Fruit fly (Drosophila melanogaster) whole organism, embryonic: ENCODE data around the gene CG14664.

ENCODE experiments used
- Aef1 ChIP-seq: fragments of 200-800 bp; sonication (Bioruptor generic); IDR thresholded peaks from 3 replicates; pipeline ENCODE4 v1.3.6; 2022; ENCODE audit warnings: missing biosample characterization, missing genetic modification characterization
- Bteb2 ChIP-seq: fragments of 200-800 bp; sonication (Bioruptor generic); optimal IDR thresholded peaks from 2 replicates; lab custom pipeline; 2016; ENCODE audit warnings: missing biosample characterization, missing genetic modification characterization
- CG11093 ChIP-seq: fragments of 200-800 bp; sonication (Bioruptor generic); IDR thresholded peaks from 3 replicates; pipeline ENCODE4 v1.3.6; 2022; ENCODE audit warnings: missing biosample characterization, missing genetic modification characterization
- CG1233 ChIP-seq: fragments of 200-800 bp; sonication (Bioruptor generic); optimal IDR thresholded peaks from 4 replicates; lab custom pipeline; 2018; ENCODE audit warnings: missing biosample characterization, mild to moderate bottlenecking, missing genetic modification characterization
- CG12659 ChIP-seq: fragments of 200-800 bp; sonication (Bioruptor generic); optimal IDR thresholded peaks from 3 replicates; lab custom pipeline; 2017; ENCODE audit warnings: mild to moderate bottlenecking, missing biosample characterization, missing genetic modification reagents, missing genetic modification characterization
- CG13296 ChIP-seq: fragments of 200-800 bp; sonication (Bioruptor generic); optimal IDR thresholded peaks from 3 replicates; lab custom pipeline; 2018; ENCODE audit warnings: missing biosample characterization, mild to moderate bottlenecking, missing genetic modification characterization
- CG14441 ChIP-seq: fragments of 200-800 bp; sonication (Bioruptor generic); IDR thresholded peaks from 2 replicates; pipeline ENCODE4 v1.3.6; 2022; ENCODE audit warnings: missing biosample characterization, missing genetic modification characterization
- CG1602 ChIP-seq: fragments of 200-800 bp; sonication (Bioruptor generic); optimal IDR thresholded peaks from 3 replicates; lab custom pipeline; 2016; ENCODE audit warnings: missing biosample characterization, missing genetic modification characterization
- CG18476 ChIP-seq: fragments of 200-800 bp; sonication (Bioruptor generic); optimal IDR thresholded peaks from 2 replicates; lab custom pipeline; 2016; ENCODE audit warnings: missing biosample characterization, mild to moderate bottlenecking, missing genetic modification characterization
- CG2712 ChIP-seq: fragments of 200-800 bp; optimal IDR thresholded peaks from 3 replicates; lab custom pipeline; 2019; ENCODE audit warnings: missing biosample characterization, mild to moderate bottlenecking, missing genetic modification characterization, moderate library complexity
- CG32772 ChIP-seq: fragments of 200-800 bp; sonication (Bioruptor generic); IDR thresholded peaks from 2 replicates; pipeline ENCODE4 v1.3.6; 2022; ENCODE audit warnings: missing biosample characterization, missing genetic modification characterization
- CG4617 ChIP-seq: fragments of 200-800 bp; sonication (Bioruptor generic); optimal IDR thresholded peaks from 3 replicates; lab custom pipeline; 2016; ENCODE audit warnings: missing biosample characterization, missing genetic modification characterization, borderline replicate concordance
- CG4730 ChIP-seq: fragments of 200-800 bp; sonication (Bioruptor generic); IDR thresholded peaks from 2 replicates; pipeline ENCODE4 v1.3.6; 2022; ENCODE audit warnings: missing biosample characterization, missing genetic modification characterization
- CG7745 ChIP-seq: fragments of 200-800 bp; sonication (Bioruptor generic); optimal IDR thresholded peaks from 2 replicates; lab custom pipeline; 2018; ENCODE audit warnings: missing biosample characterization, mild to moderate bottlenecking, missing genetic modification characterization, moderate library complexity
- CG8290 ChIP-seq, 3 experiments: fragments of 200-800 bp; sonication (Bioruptor generic); optimal IDR thresholded peaks; 2 replicates each; lab custom pipeline; 2016 to 2019; ENCODE audit warnings: missing biosample characterization in 3 of 3, missing genetic modification characterization in 3 of 3, mild to moderate bottlenecking in 2 of 3, moderate library complexity in 1 of 3
- Dip2 ChIP-seq: fragments of 200-800 bp; sonication (Bioruptor generic); IDR thresholded peaks from 2 replicates; pipeline ENCODE4 v1.3.6; 2022; ENCODE audit warnings: missing biosample characterization, missing genetic modification characterization
- Dp ChIP-seq: fragments of 200-800 bp; sonication (Bioruptor generic); optimal IDR thresholded peaks from 2 replicates; lab custom pipeline; 2018; ENCODE audit warnings: missing biosample characterization, mild to moderate bottlenecking, missing genetic modification characterization, moderate library complexity
- Eip74EF ChIP-seq, 2 experiments: fragments of 200-800 bp in 1 of 2; fragments of >200 bp in 1 of 2; sonication (Bioruptor generic) in 1 of 2; optimal IDR thresholded peaks; 2 replicates each; lab custom pipeline; 2017 to 2019; ENCODE audit warnings: missing biosample characterization in 2 of 2, missing genetic modification characterization in 2 of 2, mild to moderate bottlenecking in 1 of 2, moderate library complexity in 1 of 2
- H15 ChIP-seq: fragments of 200-800 bp; sonication (Bioruptor generic); IDR thresholded peaks from 3 replicates; pipeline ENCODE4 v1.3.6; 2022; ENCODE audit warnings: missing biosample characterization, missing genetic modification characterization
- Hey ChIP-seq: fragments of 200-800 bp; sonication (Bioruptor generic); optimal IDR thresholded peaks from 3 replicates; lab custom pipeline; 2018; ENCODE audit warnings: missing biosample characterization, mild to moderate bottlenecking, missing genetic modification characterization
- Hmr ChIP-seq: fragments of 200-800 bp; sonication (Bioruptor generic); optimal IDR thresholded peaks from 3 replicates; lab custom pipeline; 2017; ENCODE audit warnings: mild to moderate bottlenecking, missing biosample characterization, missing genetic modification reagents, missing genetic modification characterization
- MESR4 ChIP-seq: fragments of 200-800 bp; sonication (Bioruptor generic); optimal IDR thresholded peaks from 2 replicates; lab custom pipeline; 2018; ENCODE audit warnings: missing biosample characterization, mild to moderate bottlenecking, missing genetic modification characterization, moderate library complexity
- Max ChIP-seq: fragments of 200-800 bp; sonication (Bioruptor generic); optimal IDR thresholded peaks from 2 replicates; lab custom pipeline; 2016; ENCODE audit warnings: missing biosample characterization, mild to moderate bottlenecking, missing genetic modification characterization
- Meics ChIP-seq: fragments of 200-800 bp; sonication (Bioruptor generic); optimal IDR thresholded peaks from 2 replicates; lab custom pipeline; 2017; ENCODE audit warnings: missing biosample characterization, mild to moderate bottlenecking, missing genetic modification characterization
- PHDP ChIP-seq: fragments of 200-800 bp; sonication (Bioruptor generic); optimal IDR thresholded peaks from 3 replicates; lab custom pipeline; 2018; ENCODE audit warnings: missing biosample characterization, mild to moderate bottlenecking, missing genetic modification characterization, moderate library complexity
- Ravus ChIP-seq: fragments of 200-800 bp; sonication (Bioruptor generic); IDR thresholded peaks from 2 replicates; pipeline ENCODE4 v1.3.6; 2022; ENCODE audit warnings: missing biosample characterization, missing genetic modification characterization
- Scr ChIP-seq: fragments of 200-800 bp; sonication (Bioruptor generic); IDR thresholded peaks from 2 replicates; pipeline ENCODE4 v1.3.6; 2022; ENCODE audit warnings: missing biosample characterization, missing genetic modification characterization; ENCODE audit not compliant: partially characterized antibody
- Ssrp ChIP-seq: fragments of 200-800 bp; sonication (Bioruptor generic); optimal IDR thresholded peaks from 2 replicates; lab custom pipeline; 2018; ENCODE audit warnings: missing biosample characterization, mild to moderate bottlenecking, missing genetic modification characterization, moderate library complexity
- Tbp ChIP-seq: fragments of >200 bp; optimal IDR thresholded peaks from 2 replicates; lab custom pipeline; 2018; ENCODE audit warnings: missing biosample characterization, missing genetic modification characterization
- ab ChIP-seq: fragments of 200-800 bp; sonication (Bioruptor generic); optimal IDR thresholded peaks from 2 replicates; lab custom pipeline; 2016; ENCODE audit warnings: missing biosample characterization, missing genetic modification characterization
- ato ChIP-seq: fragments of 200-800 bp; sonication (Bioruptor generic); IDR thresholded peaks from 2 replicates; pipeline ENCODE4 v1.3.6; 2022; ENCODE audit warnings: missing biosample characterization, missing genetic modification characterization; ENCODE audit not compliant: partially characterized antibody
- exex ChIP-seq: fragments of 200-800 bp; sonication (Bioruptor generic); optimal IDR thresholded peaks from 4 replicates; lab custom pipeline; 2018; ENCODE audit warnings: missing biosample characterization, mild to moderate bottlenecking, missing genetic modification characterization, moderate library complexity
- ftz-f1 ChIP-seq: fragments of 200-800 bp; sonication (Bioruptor generic); optimal IDR thresholded peaks from 2 replicates; lab custom pipeline; 2016; ENCODE audit warnings: missing biosample characterization, missing genetic modification characterization
- kah ChIP-seq: fragments of 200-800 bp; sonication (Bioruptor generic); optimal IDR thresholded peaks from 2 replicates; lab custom pipeline; 2018; ENCODE audit warnings: missing biosample characterization, mild to moderate bottlenecking, missing genetic modification characterization
- ken ChIP-seq: fragments of 200-800 bp; sonication (Bioruptor generic); IDR thresholded peaks from 3 replicates; pipeline ENCODE4 v1.3.6; 2022; ENCODE audit warnings: missing biosample characterization, missing genetic modification characterization
- kni ChIP-seq: fragments of 200-800 bp; sonication (Bioruptor generic); optimal IDR thresholded peaks from 3 replicates; lab custom pipeline; 2017; ENCODE audit warnings: mild to moderate bottlenecking, missing biosample characterization, missing genetic modification reagents, missing genetic modification characterization
- lmd ChIP-seq: fragments of 200-800 bp; sonication (Bioruptor generic); IDR thresholded peaks from 2 replicates; pipeline ENCODE4 v1.3.6; 2022; ENCODE audit warnings: missing biosample characterization, missing genetic modification characterization
- nom ChIP-seq: fragments of 200-800 bp; sonication (Bioruptor generic); optimal IDR thresholded peaks from 2 replicates; lab custom pipeline; 2017; ENCODE audit warnings: missing biosample characterization, missing genetic modification characterization, mild to moderate bottlenecking, moderate library complexity, missing genetic modification reagents
- oc ChIP-seq: fragments of 200-800 bp; sonication (Bioruptor generic); optimal IDR thresholded peaks from 2 replicates; lab custom pipeline; 2018; ENCODE audit warnings: missing biosample characterization, mild to moderate bottlenecking, missing genetic modification characterization, moderate library complexity
- pros ChIP-seq: fragments of 200-800 bp; sonication (Bioruptor generic); optimal IDR thresholded peaks from 3 replicates; lab custom pipeline; 2019; ENCODE audit warnings: missing biosample characterization, mild to moderate bottlenecking, missing genetic modification characterization, moderate library complexity
- sqz ChIP-seq: fragments of 200-800 bp; sonication (Bioruptor generic); optimal IDR thresholded peaks from 3 replicates; lab custom pipeline; 2018; ENCODE audit warnings: missing biosample characterization, mild to moderate bottlenecking, missing genetic modification characterization
- ssp ChIP-seq: fragments of 200-800 bp; sonication (Bioruptor generic); IDR thresholded peaks from 2 replicates; pipeline ENCODE4 v1.3.6; 2022; ENCODE audit warnings: missing biosample characterization, missing genetic modification characterization
- yki ChIP-seq: fragments of >200 bp; optimal IDR thresholded peaks from 3 replicates; lab custom pipeline; 2018
- zen ChIP-seq: fragments of 200-800 bp; sonication (Bioruptor generic); optimal IDR thresholded peaks from 3 replicates; lab custom pipeline; 2018; ENCODE audit warnings: missing biosample characterization, mild to moderate bottlenecking, missing genetic modification characterization, moderate library complexity

The CG14664 gene

dm6 chr3R:5209481-5209880 is 14.5 kb upstream of the CG14664 start (continued):
- TF ChIP-seq CG32772 = peak; percentile 41; the same call in 1 of the 2 replicates
- TF ChIP-seq yki (lab: Kevin White, UChicago) = no peak
- no peak for TF ChIP-seq CG18476 (GFP tag; lab: Kevin White, UChicago)
- no peak for TF ChIP-seq pros (GFP tag; lab: Kevin White, UChicago)
- no peak for TF ChIP-seq Hey (tag; lab: Kevin White, UChicago)
- 0 out of 3 replicates have a peak, but pooled peaks have one; percentile 34 for TF ChIP-seq Aef1 (GFP tag; lab: Robert Waterston, UW)
- TF ChIP-seq Bteb2 = no peak
- no peak for TF ChIP-seq CG1233 (GFP tag; lab: Kevin White, UChicago)
- peak; percentile 65; the same call in 2 of the 3 replicates for TF ChIP-seq H15 (GFP tag; lab: Robert Waterston, UW)

- no peak for TF ChIP-seq ssp
- peak; percentile 99 for TF ChIP-seq zen (tag; lab: Kevin White, UChicago)
- 0 out of 2 replicates have a peak, but pooled peaks have one; percentile 13 for TF ChIP-seq Scr (GFP tag; lab: Robert Waterston, UW)
Observed at dm6 chr3R:5211401-5211800, 12.5 kb upstream of the CG14664 start.

DNA sequence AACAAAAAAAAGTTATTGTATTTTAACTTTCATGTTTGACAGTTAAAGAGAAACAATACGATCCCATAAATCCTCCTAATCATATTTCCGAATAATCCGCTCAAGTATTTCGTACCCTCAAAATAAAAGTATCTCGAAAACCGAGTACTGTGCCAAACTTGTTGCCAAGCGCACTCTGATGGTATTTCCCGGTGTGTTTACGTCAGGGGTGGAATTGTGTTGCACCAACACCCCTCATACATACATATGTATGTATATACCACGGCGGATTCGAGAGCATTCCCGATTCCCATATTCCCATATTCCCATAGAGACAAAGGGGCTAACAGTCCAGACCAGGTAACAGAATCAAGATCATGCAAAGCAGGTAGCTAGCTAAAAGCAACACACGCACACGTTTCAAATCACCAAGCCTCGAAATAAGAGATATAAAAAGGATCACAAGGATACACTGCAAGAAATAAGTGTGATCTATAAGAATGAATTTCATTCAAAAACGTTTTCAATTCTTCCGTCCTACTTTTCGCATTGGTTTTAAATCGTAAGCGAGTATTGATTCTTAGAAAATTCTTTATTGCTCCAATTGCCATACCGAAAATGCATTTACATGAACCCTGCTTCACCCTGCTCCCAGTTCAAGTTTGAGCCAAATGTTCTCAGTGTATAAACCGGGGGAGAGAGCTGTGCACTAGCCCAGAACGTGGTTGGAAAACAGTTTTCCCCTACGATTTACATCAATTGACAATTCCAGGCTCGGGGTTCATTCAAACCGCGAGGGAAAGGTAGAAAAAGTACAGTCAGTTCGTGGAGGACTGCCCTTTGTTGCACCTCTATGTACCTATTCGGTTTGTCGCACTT is 11.8 kb upstream of the CG14664 start:
- TF ChIP-seq Dp (no peak), CG12659 (GFP tag; lab: Kevin White, UChicago) (peak; percentile 11), ftz-f1 (GFP tag; lab: Kevin White, UChicago) (no peak), CG2712 (tag; lab: Kevin White, UChicago) (peak; percentile 95), Meics (GFP tag; lab: Kevin White, UChicago) (peak; percentile 6), Eip74EF (GFP tag; optimal IDR thresholded peaks at IDR 0.05; lab: Kevin White, UChicago) (no peak), CG11093 (GFP tag; lab: Robert Waterston, UW) (peak; percentile 41; the same call in 1 of the 3 replicates), Tbp (GFP tag; lab: Kevin White, UChicago) (no peak), ken (GFP tag; lab: Robert Waterston, UW) (no peak), Hmr (no peak), sqz (GFP tag; lab: Kevin White, UChicago) (peak; percentile 61), MESR4 (GFP tag; lab: Kevin White, UChicago) (peak; percentile 6), Dip2 (no peak), CG4617 (peak; percentile 27), CG14441 (GFP tag; lab: Robert Waterston, UW) (no peak), PHDP (tag; lab: Kevin White, UChicago) (peak; percentile 8), CG4730 (GFP tag; lab: Robert Waterston, UW) (peak; percentile 57), Ravus (GFP tag; lab: Robert Waterston, UW) (no peak), exex (tag; lab: Kevin White, UChicago) (no peak), CG1602 (GFP tag; lab: Kevin White, UChicago) (peak; percentile 86), CG13296 (GFP tag; lab: Kevin White, UChicago) (no peak), oc (tag; lab: Kevin White, UChicago) (peak; percentile 11), kni (peak; percentile 97), ato (GFP tag; lab: Robert Waterston, UW) (no peak), Max (GFP tag; lab: Kevin White, UChicago) (peak; percentile 53), kah (GFP tag; lab: Kevin White, UChicago) (peak; percentile 2), CG7745 (tag; lab: Kevin White, UChicago) (peak; percentile 52), Aef1 (GFP tag; lab: Robert Waterston, UW) (no peak), lmd (GFP tag; lab: Robert Waterston, UW) (peak; percentile 40; the same call in 1 of the 2 replicates), Ssrp (tag; lab: Kevin White, UChicago) (peak; percentile 79), nom (GFP tag; lab: Kevin White, UChicago) (peak; percentile 16), CG8290 (GFP tag; optimal IDR thresholded peaks at IDR 0.05; lab: Kevin White, UChicago) (peak; percentile 85), CG8290 (tag; optimal IDR thresholded peaks at IDR 0.05; lab: Kevin White, UChicago) (peak in 1 of 2 experiments; percentile 72), ab (peak; percentile 59)
